Worm (Caenorhabditis elegans) whole organism, L4 larva: ENCODE data around the gene srv-30.
A peak's percentile ranks its signal among the peaks of the same experiment; 100 is the strongest.
"Not testable (repeated sequence)": the region's sequence is repeated elsewhere in the genome, so short reads cannot be mapped to it uniquely, and the experiment has no call there.

ENCODE experiments used
- R02D3.7 ChIP-seq: fragments of 150-350 bp; sonication (generic microtip); optimal IDR thresholded peaks from 3 replicates; lab custom pipeline; 2014; ENCODE audit warnings: missing biosample characterization, missing genetic modification characterization
- Y5F2A.4 ChIP-seq: fragments of 200-800 bp; sonication (Bioruptor generic); optimal IDR thresholded peaks from 2 replicates; lab custom pipeline; 2018; ENCODE audit warnings: mild to moderate bottlenecking, missing genetic modification characterization, missing compliant biosample characterization
- ZK546.5 ChIP-seq, 2 experiments: sonication (generic microtip); optimal IDR thresholded peaks; 2 replicates each; lab custom pipeline; 2017; ENCODE audit warnings: missing biosample characterization in 2 of 2, missing genetic modification characterization in 2 of 2
- aha-1 ChIP-seq: fragments of 150-350 bp; peaks from one replicate; lab custom pipeline; 2014; ENCODE audit warnings: missing biosample characterization, missing genetic modification characterization
- ama-1 ChIP-seq: fragments of 150-350 bp; optimal IDR thresholded peaks from 2 replicates; lab custom pipeline; 2014; ENCODE audit warnings: inconsistent platforms, mixed read lengths
- ceh-20 ChIP-seq: fragments of 200-800 bp; sonication (Bioruptor generic); IDR thresholded peaks from 2 replicates; pipeline ENCODE4 v1.3.6; 2022; ENCODE audit warnings: missing genetic modification reagents, missing genetic modification characterization, missing compliant biosample characterization
- ceh-44 ChIP-seq: fragments of 200-800 bp; sonication (Bioruptor generic); IDR thresholded peaks from 2 replicates; pipeline ENCODE4 v1.3.6; 2022; ENCODE audit warnings: missing genetic modification reagents, missing genetic modification characterization, missing compliant biosample characterization
- ceh-62 ChIP-seq: sonication (generic microtip); optimal IDR thresholded peaks from 2 replicates; lab custom pipeline; 2017; ENCODE audit warnings: missing biosample characterization, missing genetic modification characterization
- ces-1 ChIP-seq: fragments of 150-350 bp; sonication (generic microtip); optimal IDR thresholded peaks from 4 replicates; lab custom pipeline; 2014; ENCODE audit warnings: missing biosample characterization, missing genetic modification reagents, missing genetic modification characterization
- daf-16 ChIP-seq, 3 experiments: sonication (generic microtip); optimal IDR thresholded peaks; 2 replicates each; lab custom pipeline; 2016 to 2017; ENCODE audit warnings: missing genetic modification characterization in 3 of 3, missing genetic modification reagents in 3 of 3, mild to moderate bottlenecking in 2 of 3, missing compliant biosample characterization in 2 of 3, missing biosample characterization in 1 of 3, moderate library complexity in 1 of 3
- dmd-6 ChIP-seq: fragments of 200-800 bp; sonication (Bioruptor generic); IDR thresholded peaks from 2 replicates; pipeline ENCODE4 v1.3.6; 2022; ENCODE audit warnings: missing genetic modification reagents, missing genetic modification characterization, missing compliant biosample characterization
- dve-1 ChIP-seq: sonication (generic microtip); optimal IDR thresholded peaks from 2 replicates; lab custom pipeline; 2017; ENCODE audit warnings: antibody characterized with exemption, mild to moderate bottlenecking, missing genetic modification characterization, missing compliant biosample characterization; ENCODE audit not compliant: insufficient read depth
- egl-43 ChIP-seq: fragments of 200-800 bp; sonication (Bioruptor generic); IDR thresholded peaks from 2 replicates; pipeline ENCODE4 v1.3.6; 2022; ENCODE audit warnings: missing genetic modification reagents, missing genetic modification characterization, missing compliant biosample characterization
- fkh-10 ChIP-seq: fragments of 150-350 bp; optimal IDR thresholded peaks from 2 replicates; lab custom pipeline; 2014; ENCODE audit warnings: missing biosample characterization, missing genetic modification reagents, missing genetic modification characterization
- hif-1 ChIP-seq, 2 experiments: sonication (generic microtip); optimal IDR thresholded peaks; 2 replicates each; lab custom pipeline; 2016 to 2017; ENCODE audit warnings: missing compliant biosample characterization in 2 of 2, missing genetic modification characterization in 2 of 2, missing genetic modification reagents in 2 of 2, missing genotype in 2 of 2, mild to moderate bottlenecking in 1 of 2
- hlh-11 ChIP-seq: fragments of 200-800 bp; sonication (Bioruptor generic); optimal IDR thresholded peaks from 2 replicates; lab custom pipeline; 2018; ENCODE audit warnings: mild to moderate bottlenecking, missing genetic modification characterization, missing compliant biosample characterization
- hlh-30 ChIP-seq: sonication (generic microtip); optimal IDR thresholded peaks from 2 replicates; lab custom pipeline; 2017; ENCODE audit warnings: antibody characterized with exemption, mild to moderate bottlenecking, missing genetic modification characterization, missing compliant biosample characterization; ENCODE audit not compliant: insufficient read depth
- lin-1 ChIP-seq: fragments of 200-800 bp; sonication (Bioruptor generic); IDR thresholded peaks from 2 replicates; pipeline ENCODE4 v1.3.6; 2022; ENCODE audit warnings: missing genetic modification reagents, missing genetic modification characterization, missing compliant biosample characterization
- lin-39 ChIP-seq: fragments of 150-350 bp; optimal IDR thresholded peaks from 2 replicates; lab custom pipeline; 2014; ENCODE audit warnings: missing biosample characterization, missing genetic modification reagents, missing genetic modification characterization
- lir-3 ChIP-seq: sonication (generic microtip); optimal IDR thresholded peaks from 2 replicates; lab custom pipeline; 2016; ENCODE audit warnings: mild to moderate bottlenecking, missing genetic modification characterization, missing compliant biosample characterization
- madf-5 ChIP-seq, 2 experiments: fragments of 200-800 bp; sonication (Bioruptor generic); IDR thresholded peaks; 2 replicates each; pipeline ENCODE4 v1.3.6; 2022; ENCODE audit warnings: missing compliant biosample characterization in 2 of 2, missing genetic modification characterization in 2 of 2
- mep-1 ChIP-seq: fragments of 150-350 bp; sonication (generic microtip); optimal IDR thresholded peaks from 3 replicates; lab custom pipeline; 2014; ENCODE audit warnings: missing biosample characterization, missing genetic modification characterization
- mes-2 ChIP-seq: sonication (generic microtip); optimal IDR thresholded peaks from 2 replicates; lab custom pipeline; 2016; ENCODE audit warnings: missing genotype, mild to moderate bottlenecking, missing genetic modification characterization, missing compliant biosample characterization; ENCODE audit not compliant: poor library complexity, severe bottlenecking
- mxl-2 ChIP-seq: fragments of 200-800 bp; sonication (Bioruptor generic); conservative IDR thresholded peaks from 2 replicates; pipeline ENCODE4 v1.3.6; 2022; ENCODE audit warnings: missing genetic modification reagents, missing genetic modification characterization, missing compliant biosample characterization
- nhr-102 ChIP-seq: sonication (generic microtip); optimal IDR thresholded peaks from 2 replicates; lab custom pipeline; 2016; ENCODE audit warnings: mild to moderate bottlenecking, missing genetic modification characterization, moderate library complexity, missing compliant biosample characterization
- nhr-28 ChIP-seq: fragments of 150-350 bp; optimal IDR thresholded peaks from 2 replicates; lab custom pipeline; 2014; ENCODE audit warnings: missing biosample characterization, missing genetic modification characterization
- nhr-76 ChIP-seq: fragments of 150-350 bp; optimal IDR thresholded peaks from 2 replicates; lab custom pipeline; 2014; ENCODE audit warnings: missing biosample characterization, missing genetic modification characterization
- pqm-1 ChIP-seq: sonication (generic microtip); optimal IDR thresholded peaks from 2 replicates; lab custom pipeline; 2017; ENCODE audit warnings: missing biosample characterization, missing genetic modification characterization
- snpc-1.2 ChIP-seq: fragments of 200-800 bp; sonication (Bioruptor generic); IDR thresholded peaks from 2 replicates; pipeline ENCODE4 v1.3.6; 2022; ENCODE audit warnings: missing genetic modification reagents, missing genetic modification characterization, missing compliant biosample characterization
- snpc-4 ChIP-seq: fragments of 150-350 bp; optimal IDR thresholded peaks from 2 replicates; lab custom pipeline; 2014; ENCODE audit warnings: missing biosample characterization, missing genetic modification characterization
- spr-3 ChIP-seq: fragments of 200-800 bp; sonication (Bioruptor generic); optimal IDR thresholded peaks from 2 replicates; lab custom pipeline; 2018; ENCODE audit warnings: mild to moderate bottlenecking, missing genetic modification characterization, missing compliant biosample characterization
- unc-130 ChIP-seq: sonication (generic microtip); optimal IDR thresholded peaks from 2 replicates; lab custom pipeline; 2016; ENCODE audit warnings: missing genetic modification reagents, missing genetic modification characterization, missing compliant biosample characterization
- unc-39 ChIP-seq: sonication (generic microtip); optimal IDR thresholded peaks from 2 replicates; lab custom pipeline; 2017; ENCODE audit warnings: missing biosample characterization, missing genetic modification characterization
- unc-62 ChIP-seq, 3 experiments: fragments of 150-350 bp in 1 of 3; sonication (generic microtip); optimal IDR thresholded peaks in 2 of 3; peaks in 1 of 3; 1 replicate in 1 of 3; 2 replicates in 2 of 3; lab custom pipeline; 2014 to 2017; ENCODE audit warnings: missing biosample characterization in 3 of 3, missing genetic modification characterization in 3 of 3, missing genetic modification reagents in 3 of 3, missing genotype in 1 of 3
- vab-7 ChIP-seq: fragments of 200-800 bp; sonication (Bioruptor generic); IDR thresholded peaks from 2 replicates; pipeline ENCODE4 v1.3.6; 2022; ENCODE audit warnings: missing genetic modification reagents, missing genetic modification characterization, missing compliant biosample characterization
- ztf-7 ChIP-seq: fragments of 150-350 bp; optimal IDR thresholded peaks from 2 replicates; lab custom pipeline; 2014; ENCODE audit warnings: missing biosample characterization, missing genetic modification characterization

The srv-30 gene

DNA sequence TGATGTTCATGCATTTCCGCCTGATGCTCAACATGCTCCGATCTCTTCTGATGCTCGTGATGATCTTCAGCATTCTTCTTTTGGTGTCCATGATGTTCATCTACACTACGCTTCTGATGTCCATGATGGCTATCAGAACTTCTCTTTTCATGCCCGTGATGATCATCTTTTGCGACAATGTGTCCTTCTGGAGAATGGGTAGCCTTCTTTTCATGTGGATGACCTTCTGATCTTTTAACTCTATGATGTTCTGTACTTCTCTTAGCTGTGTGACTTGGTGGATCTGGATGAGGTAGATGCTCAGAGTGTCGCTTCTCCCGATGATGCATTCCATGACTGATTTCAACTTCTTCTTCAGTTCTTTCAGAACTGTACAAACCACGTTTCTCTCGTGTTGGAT is 10.3 kb downstream of the srv-30 start:
- no peak for TF ChIP-seq ceh-44
- no peak for TF ChIP-seq hlh-11 (tag; lab: Kevin White, UChicago)
- peak in 1 of 2 experiments; percentile 90 for TF ChIP-seq unc-62 (GFP tag; optimal IDR thresholded peaks at IDR 0.05 in 1 of 2; lab: Kevin White, UChicago)
- TF ChIP-seq unc-62 (tag; optimal IDR thresholded peaks at IDR 0.05; lab: Kevin White, UChicago): no peak
- TF ChIP-seq, all 104 proteins: peak for 1

DNA sequence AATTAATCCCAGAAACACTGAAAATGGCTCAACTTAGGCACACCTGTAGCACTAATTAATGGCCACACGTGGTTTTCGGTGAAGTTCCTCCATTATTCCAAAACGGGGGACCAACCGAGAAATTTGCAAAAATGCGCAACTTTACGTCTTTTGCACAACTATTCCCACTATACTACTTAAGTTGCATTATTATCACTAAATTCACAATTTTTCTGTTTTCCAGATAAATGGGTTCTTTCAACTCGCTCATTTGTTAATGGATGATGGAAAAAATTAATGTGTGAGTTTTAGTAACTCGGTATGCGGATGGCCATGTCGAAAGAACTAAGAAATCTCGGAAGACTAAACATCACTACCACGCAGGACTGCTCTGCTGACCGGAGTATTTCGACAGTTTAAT is 14.6 kb downstream of the srv-30 start, which contains the start of gene T13A10.64:
TSS of gene T13A10.64 (plus strand) at position 301 of the 400 bp plus-strand sequence.
- TF ChIP-seq hif-1 (tag; optimal IDR thresholded peaks at IDR 0.05; lab: Kevin White, UChicago) (no peak), lin-1 (GFP tag; lab: Robert Waterston, UW) (no peak)

DNA sequence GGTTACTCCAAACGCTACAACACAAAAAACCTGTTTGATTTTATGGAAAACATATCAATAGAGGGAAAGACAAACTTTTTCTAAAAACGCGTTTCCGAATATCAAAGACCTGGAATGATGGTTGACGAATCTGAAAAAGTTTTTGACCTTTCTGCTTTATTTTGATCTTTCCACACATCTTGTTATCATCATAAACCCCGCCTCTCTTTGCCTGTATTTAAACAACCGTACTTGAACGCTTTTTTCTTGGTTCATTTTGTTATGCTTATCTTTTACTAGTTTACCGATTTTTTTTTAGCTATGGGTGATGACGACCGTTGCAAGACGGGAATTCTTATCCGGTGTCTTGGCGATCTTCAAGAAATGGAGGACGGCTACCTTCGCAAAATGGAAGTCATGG is 16.2 kb downstream of the srv-30 start, which contains the start of gene T13A10.2:
TSS of gene T13A10.2 (plus strand) at position 301 of the 400 bp plus-strand sequence.
- not testable (repeated sequence) for TF ChIP-seq nhr-102 (tag; lab: Kevin White, UChicago); unc-130 (GFP tag; lab: Kevin White, UChicago); egl-43 (GFP tag; lab: Robert Waterston, UW)

DNA sequence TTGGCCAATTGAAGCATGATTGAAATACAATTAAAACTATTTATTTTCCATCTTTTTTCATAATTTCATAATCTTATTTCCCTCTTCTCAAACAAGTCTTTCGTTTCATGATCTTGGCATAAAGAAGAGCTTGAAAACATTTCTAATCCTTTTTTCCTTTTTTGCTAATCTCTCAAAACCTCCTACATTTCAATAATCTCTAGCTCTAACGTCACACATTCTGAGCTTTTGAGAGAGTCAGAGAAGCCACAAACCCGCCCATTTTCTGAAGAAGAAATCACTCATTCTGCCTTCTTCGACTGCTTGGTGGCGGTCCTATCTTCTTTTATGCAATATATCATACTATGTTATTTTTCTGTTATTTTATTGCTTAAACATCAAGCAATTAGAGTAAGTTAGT is 19.7 kb downstream of the srv-30 start, which contains the start of gene F58F9.1:
TSS of gene F58F9.1 (plus strand) at position 251 of the 400 bp plus-strand sequence.
- TF ChIP-seq lin-39 (no peak), ceh-20 (GFP tag; lab: Robert Waterston, UW) (no peak), ZK546.5 (tag; optimal IDR thresholded peaks at IDR 0.05; lab: Kevin White, UChicago) (no peak), aha-1 (peak; percentile 44), hlh-30 (tag; lab: Kevin White, UChicago) (peak; percentile 6), spr-3 (GFP tag; lab: Kevin White, UChicago) (no peak), mxl-2 (no peak), unc-62 (GFP tag; optimal IDR thresholded peaks at IDR 0.05 in 1 of 2; lab: Kevin White, UChicago) (peak in 1 of 2 experiments; percentile 16), unc-62 (tag; optimal IDR thresholded peaks at IDR 0.05; lab: Kevin White, UChicago) (no peak), Y5F2A.4 (GFP tag; lab: Kevin White, UChicago) (no peak)

DNA sequence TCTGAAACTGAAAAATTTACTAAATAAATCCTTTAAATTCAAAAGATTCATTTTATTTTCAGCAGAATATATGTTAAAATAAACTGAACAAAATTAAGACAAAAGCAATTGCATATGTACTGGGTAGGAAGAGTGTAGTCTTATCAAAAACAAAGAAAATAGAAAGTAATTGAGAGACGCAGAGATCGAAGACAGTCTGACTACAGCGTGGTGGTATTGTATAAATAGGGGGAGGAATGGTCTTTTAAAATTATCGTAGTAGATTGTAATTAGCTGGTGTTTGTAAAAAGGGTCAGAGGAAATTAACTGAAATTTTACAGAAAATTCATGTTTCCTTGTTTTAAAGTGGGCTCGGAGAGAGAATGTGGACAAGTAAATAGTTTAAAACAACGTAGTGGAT is 20.8 kb downstream of the srv-30 start, which contains the start of gene acox-3:
TSS of gene acox-3 (minus strand) at position 7 of the 400 bp plus-strand sequence.
- no peak for TF ChIP-seq ama-1 (lab: Kevin White, UChicago)
- no peak for TF ChIP-seq snpc-1.2 (GFP tag; lab: Robert Waterston, UW)
- TF ChIP-seq dve-1 (tag; lab: Kevin White, UChicago): peak; percentile 40
- peak; percentile 66 for TF ChIP-seq nhr-28 (tag; lab: Kevin White, UChicago)
- no peak for TF ChIP-seq mep-1 (tag; lab: Kevin White, UChicago)
- peak; percentile 53 for TF ChIP-seq pqm-1
- no peak for TF ChIP-seq daf-16 (GFP tag; optimal IDR thresholded peaks at IDR 0.05; lab: Kevin White, UChicago)
- TF ChIP-seq daf-16 (tag; optimal IDR thresholded peaks at IDR 0.05; lab: Kevin White, UChicago): peak; percentile 88
- no peak for TF ChIP-seq unc-39
- TF ChIP-seq dmd-6: 0 out of 2 replicates have a peak, but pooled peaks have one; percentile 13
- TF ChIP-seq nhr-76 (tag; lab: Kevin White, UChicago): no peak

DNA sequence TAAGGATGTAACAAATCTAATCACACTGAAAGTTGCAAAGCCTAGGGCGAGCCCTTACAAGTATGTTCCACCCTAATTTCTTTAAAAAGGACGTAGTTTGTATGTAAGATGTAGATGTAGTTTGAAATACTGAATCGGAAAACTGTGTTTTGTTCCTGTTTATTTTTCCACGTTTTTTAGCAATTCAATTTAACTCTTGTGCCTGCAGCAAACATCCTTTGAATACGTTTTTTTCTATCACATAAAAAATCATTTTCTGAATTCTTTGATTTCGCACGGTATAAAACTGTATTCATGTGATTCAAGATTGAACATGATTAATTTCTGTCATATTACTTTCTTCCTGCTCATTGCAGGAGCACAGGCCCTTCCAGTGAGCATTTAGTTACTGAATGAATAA is 29.3 kb downstream of the srv-30 start, which contains the start of gene F58F9.9:
TSS of gene F58F9.9 (plus strand) at position 301 of the 400 bp plus-strand sequence.
- TF ChIP-seq lir-3 (tag; lab: Kevin White, UChicago) (no peak), snpc-4 (no peak), fkh-10 (GFP tag; lab: Kevin White, UChicago) (no peak), R02D3.7 (tag; lab: Kevin White, UChicago) (no peak), vab-7 (GFP tag; lab: Robert Waterston, UW) (no peak), ceh-62 (tag; lab: Kevin White, UChicago) (no peak), madf-5 (GFP tag; IDR thresholded peaks at IDR 0.05; lab: Robert Waterston, UW) (no peak), nhr-76 (tag; lab: Kevin White, UChicago) (no peak), ztf-7 (no peak), unc-62 (GFP tag; optimal IDR thresholded peaks at IDR 0.05 in 1 of 2; lab: Kevin White, UChicago) (no peak), unc-62 (tag; optimal IDR thresholded peaks at IDR 0.05; lab: Kevin White, UChicago) (no peak), mes-2 (tag; lab: Kevin White, UChicago) (no peak), ces-1 (no peak)
